Worm (Caenorhabditis elegans) whole organism, L4 larva: ENCODE data around the gene smk-1.
A peak's percentile ranks its signal among the peaks of the same experiment; 100 is the strongest.

Source experiments
- F10B5.3 ChIP-seq: sonication (generic microtip); optimal IDR thresholded peaks from 2 replicates; lab custom pipeline; 2016; ENCODE audit warnings: mild to moderate bottlenecking, missing genetic modification characterization, missing compliant biosample characterization
- F37D6.2 ChIP-seq: sonication (generic microtip); optimal IDR thresholded peaks from 2 replicates; lab custom pipeline; 2016; ENCODE audit warnings: mild to moderate bottlenecking, missing genetic modification characterization, missing compliant biosample characterization
- R02D3.7 ChIP-seq: fragments of 150-350 bp; sonication (generic microtip); optimal IDR thresholded peaks from 3 replicates; lab custom pipeline; 2014; ENCODE audit warnings: missing biosample characterization, missing genetic modification characterization
- T26A8.4 ChIP-seq: fragments of 200-800 bp; sonication (Bioruptor generic); IDR thresholded peaks from 2 replicates; pipeline ENCODE4 v1.3.6; 2022; ENCODE audit warnings: missing genetic modification characterization, missing compliant biosample characterization
- Y105C5A.15 ChIP-seq: fragments of 200-800 bp; sonication (Bioruptor generic); IDR thresholded peaks from 2 replicates; pipeline ENCODE4 v1.3.6; 2022; ENCODE audit warnings: missing genetic modification characterization, missing compliant biosample characterization
- Y5F2A.4 ChIP-seq: fragments of 200-800 bp; sonication (Bioruptor generic); optimal IDR thresholded peaks from 2 replicates; lab custom pipeline; 2018; ENCODE audit warnings: mild to moderate bottlenecking, missing genetic modification characterization, missing compliant biosample characterization
- aha-1 ChIP-seq: fragments of 150-350 bp; peaks from one replicate; lab custom pipeline; 2014; ENCODE audit warnings: missing biosample characterization, missing genetic modification characterization
- ama-1 ChIP-seq: fragments of 150-350 bp; optimal IDR thresholded peaks from 2 replicates; lab custom pipeline; 2014; ENCODE audit warnings: inconsistent platforms, mixed read lengths
- attf-4 ChIP-seq: sonication (generic microtip); optimal IDR thresholded peaks from 3 replicates; lab custom pipeline; 2017; ENCODE audit warnings: missing biosample characterization, missing genetic modification characterization
- ceh-20 ChIP-seq: fragments of 200-800 bp; sonication (Bioruptor generic); IDR thresholded peaks from 2 replicates; pipeline ENCODE4 v1.3.6; 2022; ENCODE audit warnings: missing genetic modification reagents, missing genetic modification characterization, missing compliant biosample characterization
- ceh-44 ChIP-seq: fragments of 200-800 bp; sonication (Bioruptor generic); IDR thresholded peaks from 2 replicates; pipeline ENCODE4 v1.3.6; 2022; ENCODE audit warnings: missing genetic modification reagents, missing genetic modification characterization, missing compliant biosample characterization
- ceh-82 ChIP-seq: sonication (generic microtip); optimal IDR thresholded peaks from 2 replicates; lab custom pipeline; 2017; ENCODE audit warnings: missing biosample characterization, missing genetic modification characterization
- ctbp-1 ChIP-seq: fragments of 200-800 bp; sonication (Bioruptor generic); IDR thresholded peaks from 2 replicates; pipeline ENCODE4 v1.3.6; 2022; ENCODE audit warnings: missing genetic modification reagents, missing genetic modification characterization, missing compliant biosample characterization
- daf-12 ChIP-seq: fragments of 150-350 bp; optimal IDR thresholded peaks from 2 replicates; lab custom pipeline; 2014; ENCODE audit warnings: missing biosample characterization, missing genetic modification reagents, missing genetic modification characterization
- daf-19 ChIP-seq: fragments of 200-800 bp; sonication (Bioruptor generic); conservative IDR thresholded peaks from 2 replicates; pipeline ENCODE4 v1.3.6; 2022; ENCODE audit warnings: missing genetic modification characterization, missing compliant biosample characterization
- daf-8 ChIP-seq: fragments of 200-800 bp; sonication (Bioruptor generic); IDR thresholded peaks from 2 replicates; pipeline ENCODE4 v1.3.6; 2022; ENCODE audit warnings: missing genetic modification characterization, missing compliant biosample characterization
- dmd-8 ChIP-seq: fragments of 200-800 bp; sonication (Bioruptor generic); IDR thresholded peaks from 2 replicates; pipeline ENCODE4 v1.3.6; 2022; ENCODE audit warnings: missing genetic modification characterization, missing compliant biosample characterization
- duxl-1 ChIP-seq: sonication (generic microtip); optimal IDR thresholded peaks from 2 replicates; lab custom pipeline; 2016; ENCODE audit warnings: mild to moderate bottlenecking, missing genetic modification characterization, moderate library complexity, missing compliant biosample characterization; ENCODE audit not compliant: poor library complexity
- egl-27 ChIP-seq: sonication (generic microtip); optimal IDR thresholded peaks from 3 replicates; lab custom pipeline; 2017; ENCODE audit warnings: missing biosample characterization, missing genetic modification reagents, missing genetic modification characterization
- gei-8 ChIP-seq: fragments of 200-800 bp; sonication (Bioruptor generic); optimal IDR thresholded peaks from 2 replicates; lab custom pipeline; 2018; ENCODE audit warnings: mild to moderate bottlenecking, missing genetic modification characterization, missing compliant biosample characterization
- hif-1 ChIP-seq, 2 experiments: sonication (generic microtip); optimal IDR thresholded peaks; 2 replicates each; lab custom pipeline; 2016 to 2017; ENCODE audit warnings: missing compliant biosample characterization in 2 of 2, missing genetic modification characterization in 2 of 2, missing genetic modification reagents in 2 of 2, missing genotype in 2 of 2, mild to moderate bottlenecking in 1 of 2
- hlh-11 ChIP-seq: fragments of 200-800 bp; sonication (Bioruptor generic); optimal IDR thresholded peaks from 2 replicates; lab custom pipeline; 2018; ENCODE audit warnings: mild to moderate bottlenecking, missing genetic modification characterization, missing compliant biosample characterization
- lin-1 ChIP-seq: fragments of 200-800 bp; sonication (Bioruptor generic); IDR thresholded peaks from 2 replicates; pipeline ENCODE4 v1.3.6; 2022; ENCODE audit warnings: missing genetic modification reagents, missing genetic modification characterization, missing compliant biosample characterization
- lin-38 ChIP-seq: fragments of 200-800 bp; sonication (Bioruptor generic); IDR thresholded peaks from 2 replicates; pipeline ENCODE4 v1.3.6; 2022; ENCODE audit warnings: missing genetic modification reagents, missing genetic modification characterization, missing compliant biosample characterization
- madf-9 ChIP-seq: fragments of 200-800 bp; sonication (Bioruptor generic); conservative IDR thresholded peaks from 2 replicates; pipeline ENCODE4 v1.3.6; 2022; ENCODE audit warnings: missing genetic modification reagents, missing genetic modification characterization, missing compliant biosample characterization
- mxl-3 ChIP-seq: fragments of 200-800 bp; sonication (Bioruptor generic); optimal IDR thresholded peaks from 2 replicates; lab custom pipeline; 2018; ENCODE audit warnings: mild to moderate bottlenecking, missing genetic modification characterization, missing compliant biosample characterization
- nhr-11 ChIP-seq: fragments of 150-350 bp; optimal IDR thresholded peaks from 2 replicates; lab custom pipeline; 2014; ENCODE audit warnings: missing biosample characterization, missing genetic modification characterization
- nhr-111 ChIP-seq: fragments of 200-800 bp; sonication (Bioruptor generic); optimal IDR thresholded peaks from 2 replicates; lab custom pipeline; 2018; ENCODE audit warnings: mild to moderate bottlenecking, missing genetic modification characterization, missing compliant biosample characterization
- nhr-237 ChIP-seq: sonication (generic microtip); optimal IDR thresholded peaks from 2 replicates; lab custom pipeline; 2017; ENCODE audit warnings: missing biosample characterization, missing genetic modification characterization
- nhr-25 ChIP-seq: sonication (generic microtip); optimal IDR thresholded peaks from 2 replicates; lab custom pipeline; 2017; ENCODE audit warnings: missing genetic modification characterization, mild to moderate bottlenecking, missing compliant biosample characterization, antibody characterized with exemption, moderate library complexity, borderline replicate concordance; ENCODE audit not compliant: insufficient read depth
- nhr-28 ChIP-seq: fragments of 150-350 bp; optimal IDR thresholded peaks from 2 replicates; lab custom pipeline; 2014; ENCODE audit warnings: missing biosample characterization, missing genetic modification characterization
- nhr-48 ChIP-seq: sonication (generic microtip); optimal IDR thresholded peaks from 2 replicates; lab custom pipeline; 2016; ENCODE audit warnings: mild to moderate bottlenecking, missing genetic modification characterization, missing compliant biosample characterization
- nhr-77 ChIP-seq: fragments of 150-350 bp; optimal IDR thresholded peaks from 2 replicates; lab custom pipeline; 2014; ENCODE audit warnings: missing biosample characterization, missing genetic modification characterization
- pha-4 ChIP-seq, 2 experiments: fragments of 150-350 bp in 1 of 2; fragments of 200-800 bp in 1 of 2; sonication (Bioruptor generic) in 1 of 2; IDR thresholded peaks in 1 of 2; optimal IDR thresholded peaks in 1 of 2; 2 replicates each; pipeline versions ENCODE4 v1.3.6 to Lab custom; 2014 to 2022; ENCODE audit warnings: missing genetic modification characterization in 2 of 2, missing genetic modification reagents in 2 of 2, missing biosample characterization in 1 of 2, missing compliant biosample characterization in 1 of 2
- pqm-1 ChIP-seq: sonication (generic microtip); optimal IDR thresholded peaks from 2 replicates; lab custom pipeline; 2017; ENCODE audit warnings: missing biosample characterization, missing genetic modification characterization
- rbr-2 ChIP-seq: sonication (generic microtip); optimal IDR thresholded peaks from 2 replicates; lab custom pipeline; 2016; ENCODE audit warnings: missing genotype, missing genetic modification characterization, missing compliant biosample characterization
- snpc-4 ChIP-seq: fragments of 150-350 bp; optimal IDR thresholded peaks from 2 replicates; lab custom pipeline; 2014; ENCODE audit warnings: missing biosample characterization, missing genetic modification characterization
- spr-3 ChIP-seq: fragments of 200-800 bp; sonication (Bioruptor generic); optimal IDR thresholded peaks from 2 replicates; lab custom pipeline; 2018; ENCODE audit warnings: mild to moderate bottlenecking, missing genetic modification characterization, missing compliant biosample characterization
- tra-1 ChIP-seq: fragments of 200-800 bp; sonication (Bioruptor generic); IDR thresholded peaks from 2 replicates; pipeline ENCODE4 v1.3.6; 2022; ENCODE audit warnings: missing genetic modification reagents, missing genetic modification characterization, missing compliant biosample characterization
- unc-130 ChIP-seq: sonication (generic microtip); optimal IDR thresholded peaks from 2 replicates; lab custom pipeline; 2016; ENCODE audit warnings: missing genetic modification reagents, missing genetic modification characterization, missing compliant biosample characterization
- unc-62 ChIP-seq, 3 experiments: fragments of 150-350 bp in 1 of 3; sonication (generic microtip); optimal IDR thresholded peaks in 2 of 3; peaks in 1 of 3; 1 replicate in 1 of 3; 2 replicates in 2 of 3; lab custom pipeline; 2014 to 2017; ENCODE audit warnings: missing biosample characterization in 3 of 3, missing genetic modification characterization in 3 of 3, missing genetic modification reagents in 3 of 3, missing genotype in 1 of 3
- vab-7 ChIP-seq: fragments of 200-800 bp; sonication (Bioruptor generic); IDR thresholded peaks from 2 replicates; pipeline ENCODE4 v1.3.6; 2022; ENCODE audit warnings: missing genetic modification reagents, missing genetic modification characterization, missing compliant biosample characterization
- zfp-2 ChIP-seq: sonication (generic microtip); optimal IDR thresholded peaks from 2 replicates; lab custom pipeline; 2016; ENCODE audit warnings: mild to moderate bottlenecking, missing genetic modification characterization, missing compliant biosample characterization
- zfp-3 ChIP-seq: fragments of 200-800 bp; sonication (Bioruptor generic); conservative IDR thresholded peaks from 2 replicates; pipeline ENCODE4 v1.3.6; 2022; ENCODE audit warnings: missing genetic modification reagents, missing genetic modification characterization, missing compliant biosample characterization

Gene smk-1

DNA sequence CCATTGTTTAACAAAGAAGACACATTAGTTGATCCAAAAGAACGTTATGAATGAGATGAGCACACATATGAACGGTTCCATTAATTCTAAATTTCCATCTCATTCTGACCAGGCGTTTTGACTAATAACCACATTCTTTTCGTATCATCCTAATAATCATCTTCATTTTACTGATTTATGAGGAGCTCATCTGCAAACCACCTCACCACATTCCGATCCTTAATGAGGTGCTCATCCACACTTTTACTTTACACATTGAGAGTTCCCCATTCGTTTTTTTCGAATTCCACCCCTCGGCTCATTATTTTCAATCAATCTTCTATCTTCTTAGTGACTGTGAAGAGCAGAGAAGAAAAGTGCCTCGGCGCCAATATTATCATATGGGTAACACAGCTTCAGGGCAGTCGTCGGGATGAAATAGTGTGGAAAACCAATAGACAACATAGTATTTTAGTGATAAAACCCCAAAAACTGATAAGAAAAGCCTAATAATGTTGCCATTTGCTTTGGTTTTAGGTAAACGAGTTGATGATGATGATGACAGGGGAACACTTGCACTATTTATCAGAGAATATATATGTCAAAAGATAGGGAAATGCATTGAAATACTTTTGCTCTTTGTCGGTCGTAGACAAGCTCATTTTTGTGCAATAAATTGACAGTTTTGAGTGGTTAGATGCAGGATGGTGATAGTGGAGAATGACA is 43.6 kb downstream of the smk-1 start (continued):
- no peak for TF ChIP-seq dmd-8 (GFP tag; lab: Robert Waterston, UW)
- TF ChIP-seq rbr-2 (tag; lab: Kevin White, UChicago) = no peak
- peak; percentile 92 for TF ChIP-seq gei-8
- no peak for TF ChIP-seq duxl-1
- no peak for TF ChIP-seq F37D6.2
- TF ChIP-seq nhr-77 = peak; percentile 88
- TF ChIP-seq unc-130 (GFP tag; lab: Kevin White, UChicago) = no peak
- no peak for TF ChIP-seq nhr-111 (GFP tag; lab: Kevin White, UChicago)
- TF ChIP-seq pqm-1 (tag; lab: Kevin White, UChicago) = peak; percentile 99

DNA sequence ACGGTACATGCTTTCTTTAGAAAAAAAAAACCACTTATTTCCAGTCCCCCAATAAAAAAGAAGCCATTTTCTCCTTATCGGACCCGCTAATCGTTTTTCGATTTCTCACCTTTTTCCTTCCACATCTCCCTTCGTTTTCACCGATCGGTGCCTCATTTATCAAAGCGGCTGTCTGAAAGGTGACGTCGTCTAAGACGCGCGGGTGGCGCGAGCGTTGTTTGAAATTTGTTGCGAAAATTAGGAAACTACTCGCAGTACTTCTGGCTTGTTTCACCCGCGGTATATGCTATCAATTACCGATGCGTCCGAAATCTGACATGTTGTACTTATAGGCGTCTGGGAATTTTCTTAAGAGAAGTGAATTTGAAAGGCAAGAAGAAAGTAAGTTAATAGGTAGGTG is 44.6 kb downstream of the smk-1 start:
- TF ChIP-seq Y105C5A.15 (GFP tag; lab: Robert Waterston, UW) (no peak), lin-1 (GFP tag; lab: Robert Waterston, UW) (no peak), dmd-8 (GFP tag; lab: Robert Waterston, UW) (no peak), daf-19 (GFP tag; lab: Robert Waterston, UW) (no peak), daf-8 (GFP tag; lab: Robert Waterston, UW) (no peak), mxl-3 (GFP tag; lab: Kevin White, UChicago) (peak; percentile 1), vab-7 (GFP tag; lab: Robert Waterston, UW) (no peak), F37D6.2 (no peak), madf-9 (no peak), unc-62 (GFP tag; optimal IDR thresholded peaks at IDR 0.05 in 1 of 2; lab: Kevin White, UChicago) (peak in 1 of 2 experiments; percentile 93), unc-62 (tag; optimal IDR thresholded peaks at IDR 0.05; lab: Kevin White, UChicago) (no peak), nhr-28 (peak; percentile 6), egl-27 (no peak), hlh-11 (tag; lab: Kevin White, UChicago) (peak; percentile 5), daf-12 (tag; lab: Kevin White, UChicago) (no peak), nhr-237 (tag; lab: Kevin White, UChicago) (no peak), ctbp-1 (GFP tag; lab: Robert Waterston, UW) (no peak), nhr-77 (no peak), pha-4 (GFP tag; IDR thresholded peaks at IDR 0.05; lab: Robert Waterston, UW) (no peak), pha-4 (tag; optimal IDR thresholded peaks at IDR 0.05; lab: Kevin White, UChicago) (no peak), tra-1 (GFP tag; lab: Robert Waterston, UW) (no peak), nhr-25 (tag; lab: Kevin White, UChicago) (no peak), aha-1 (peak; percentile 81), lin-38 (GFP tag; lab: Robert Waterston, UW) (no peak)

DNA sequence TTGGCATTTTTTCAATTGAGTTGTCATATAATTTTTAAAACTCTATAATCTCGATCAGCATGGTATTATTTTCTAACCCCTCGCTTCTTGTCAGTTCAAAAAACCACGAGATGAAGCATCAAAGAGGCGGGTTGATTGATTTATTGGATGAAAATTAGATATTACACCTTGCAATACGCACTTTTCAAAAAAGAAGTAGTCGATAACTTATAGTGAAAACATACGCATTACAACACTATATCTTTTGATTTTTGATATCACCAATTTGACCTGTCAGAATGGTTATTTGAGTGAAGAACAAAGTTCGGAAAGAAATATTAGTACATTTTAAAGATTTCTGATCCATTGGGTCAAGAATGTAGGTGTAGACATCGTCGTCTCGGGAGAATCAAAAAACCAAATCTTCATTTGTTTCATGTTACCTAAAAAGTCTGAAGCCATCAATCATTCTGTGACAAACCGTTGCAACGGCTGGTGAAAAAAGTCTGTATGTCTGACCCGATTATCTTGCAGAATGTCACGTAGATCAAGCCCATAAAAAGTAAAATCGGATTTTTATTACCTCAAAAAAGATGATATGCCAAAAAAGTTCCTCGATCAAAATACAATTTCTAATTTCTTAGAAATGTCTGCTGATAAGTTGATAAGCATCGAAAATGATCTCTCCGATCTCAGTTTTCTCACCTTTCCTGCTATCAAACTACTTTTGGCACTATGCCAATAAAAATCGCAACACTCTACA is 45.7 kb downstream of the smk-1 start:
- TF ChIP-seq ceh-82 = no peak
- TF ChIP-seq nhr-111 (GFP tag; lab: Kevin White, UChicago) = no peak
- no peak for TF ChIP-seq lin-1 (GFP tag; lab: Robert Waterston, UW)
- no peak for TF ChIP-seq ama-1
- TF ChIP-seq hlh-11 (tag; lab: Kevin White, UChicago) = peak; percentile 63
- TF ChIP-seq aha-1 = peak; percentile 87
- TF ChIP-seq ceh-20 (GFP tag; lab: Robert Waterston, UW) = peak; percentile 91
- TF ChIP-seq F10B5.3 (tag; lab: Kevin White, UChicago) = no peak
- no peak for TF ChIP-seq nhr-11 (tag; lab: Kevin White, UChicago)
- no peak for TF ChIP-seq T26A8.4 (GFP tag; lab: Robert Waterston, UW)
- TF ChIP-seq hif-1 (tag; optimal IDR thresholded peaks at IDR 0.05; lab: Kevin White, UChicago) = peak; percentile 30 to 73
- no peak for TF ChIP-seq zfp-2 (tag; lab: Kevin White, UChicago)
- no peak for TF ChIP-seq spr-3 (GFP tag; lab: Kevin White, UChicago)
- TF ChIP-seq mxl-3 (GFP tag; lab: Kevin White, UChicago) = no peak
- no peak for TF ChIP-seq Y5F2A.4 (GFP tag; lab: Kevin White, UChicago)
- no peak for TF ChIP-seq R02D3.7
- no peak for TF ChIP-seq rbr-2 (tag; lab: Kevin White, UChicago)
- TF ChIP-seq nhr-25 (tag; lab: Kevin White, UChicago) = peak; percentile 68
- peak; percentile 67 for TF ChIP-seq nhr-48 (tag; lab: Kevin White, UChicago)
- no peak for TF ChIP-seq attf-4 (tag; lab: Kevin White, UChicago)
- no peak for TF ChIP-seq ceh-44
- no peak for TF ChIP-seq zfp-3
- TF ChIP-seq daf-19 (GFP tag; lab: Robert Waterston, UW) = no peak
- TF ChIP-seq snpc-4 = no peak
